Worm (Caenorhabditis elegans) whole organism, L3 larva: ENCODE measurements around the gene sid-3.

Experiments used
- R02D3.7 ChIP-seq: fragments of 150-350 bp; optimal IDR thresholded peaks from 2 replicates; lab custom pipeline; 2014; ENCODE audit warnings: missing biosample characterization, missing genetic modification characterization
- ZK546.5 ChIP-seq: sonication (generic microtip); optimal IDR thresholded peaks from 2 replicates; lab custom pipeline; 2017; ENCODE audit warnings: missing biosample characterization, missing genetic modification characterization
- aly-2 ChIP-seq: fragments of 150-350 bp; optimal IDR thresholded peaks from 2 replicates; lab custom pipeline; 2014; ENCODE audit warnings: missing biosample characterization, missing genetic modification characterization
- ama-1 ChIP-seq: fragments of 150-350 bp; optimal IDR thresholded peaks from 2 replicates; lab custom pipeline; 2018
- ceh-16 ChIP-seq: sonication (generic microtip); optimal IDR thresholded peaks from 2 replicates; lab custom pipeline; 2017; ENCODE audit warnings: missing biosample characterization, missing genetic modification characterization
- ceh-28 ChIP-seq: fragments of 150-350 bp; optimal IDR thresholded peaks from 2 replicates; lab custom pipeline; 2014; ENCODE audit warnings: missing biosample characterization, missing genetic modification reagents, missing genetic modification characterization
- ceh-82 ChIP-seq: fragments of 150-350 bp; optimal IDR thresholded peaks from 2 replicates; lab custom pipeline; 2014; ENCODE audit warnings: missing biosample characterization, missing genetic modification characterization
- ceh-9 ChIP-seq: sonication (generic microtip); optimal IDR thresholded peaks from 2 replicates; lab custom pipeline; 2018; ENCODE audit warnings: missing biosample characterization, missing genetic modification characterization
- daf-12 ChIP-seq: fragments of 150-350 bp; optimal IDR thresholded peaks from 2 replicates; lab custom pipeline; 2014; ENCODE audit warnings: missing biosample characterization, missing genetic modification reagents, missing genetic modification characterization
- egl-27 ChIP-seq: sonication (generic microtip); optimal IDR thresholded peaks from 4 replicates; lab custom pipeline; 2017; ENCODE audit warnings: missing biosample characterization, missing genetic modification reagents, missing genetic modification characterization
- egl-5 ChIP-seq: fragments of 150-350 bp; optimal IDR thresholded peaks from 2 replicates; lab custom pipeline; 2017; ENCODE audit warnings: missing biosample characterization, missing genetic modification reagents, missing genetic modification characterization, inconsistent platforms
- elt-1 ChIP-seq: fragments of 150-350 bp; optimal IDR thresholded peaks from 2 replicates; lab custom pipeline; 2014; ENCODE audit warnings: missing biosample characterization, missing genetic modification characterization
- elt-2 ChIP-seq: sonication (generic microtip); optimal IDR thresholded peaks from 2 replicates; lab custom pipeline; 2016; ENCODE audit warnings: missing genetic modification reagents, mild to moderate bottlenecking, missing genetic modification characterization, missing compliant biosample characterization
- elt-3 ChIP-seq, 3 experiments: fragments of 150-350 bp in 1 of 3; sonication (generic microtip) in 2 of 3; optimal IDR thresholded peaks; 2 replicates in 2 of 3; 4 replicates in 1 of 3; lab custom pipeline; 2014 to 2017; ENCODE audit warnings: missing biosample characterization in 3 of 3, missing genetic modification characterization in 3 of 3
- eor-1 ChIP-seq, 2 experiments: fragments of 150-350 bp; optimal IDR thresholded peaks; 2 replicates each; lab custom pipeline; 2014 to 2018; ENCODE audit warnings: missing biosample characterization in 2 of 2, missing genetic modification characterization in 2 of 2
- fkh-10 ChIP-seq: sonication (generic microtip); optimal IDR thresholded peaks from 2 replicates; lab custom pipeline; 2017; ENCODE audit warnings: missing biosample characterization, missing genetic modification reagents, missing genetic modification characterization
- fkh-2 ChIP-seq: fragments of 150-350 bp; optimal IDR thresholded peaks from 2 replicates; lab custom pipeline; 2014; ENCODE audit warnings: missing biosample characterization, missing genetic modification reagents, missing genetic modification characterization
- fos-1 ChIP-seq: fragments of 150-350 bp; optimal IDR thresholded peaks from 2 replicates; lab custom pipeline; 2014; ENCODE audit warnings: missing biosample characterization, missing genetic modification characterization
- hmg-11 ChIP-seq: sonication (generic microtip); optimal IDR thresholded peaks from 2 replicates; lab custom pipeline; 2016; ENCODE audit warnings: missing genetic modification characterization, missing compliant biosample characterization
- jun-1 ChIP-seq: fragments of 150-350 bp; optimal IDR thresholded peaks from 2 replicates; lab custom pipeline; 2014; ENCODE audit warnings: missing biosample characterization, missing genetic modification reagents, missing genetic modification characterization
- lin-15B ChIP-seq: fragments of 150-350 bp; optimal IDR thresholded peaks from 2 replicates; lab custom pipeline; 2014; ENCODE audit warnings: missing biosample characterization, missing genetic modification characterization
- lin-39 ChIP-seq: fragments of 150-350 bp; optimal IDR thresholded peaks from 2 replicates; lab custom pipeline; 2018; ENCODE audit warnings: missing biosample characterization, missing genetic modification reagents, missing genetic modification characterization
- lsy-12 ChIP-seq: sonication (generic microtip); optimal IDR thresholded peaks from 2 replicates; lab custom pipeline; 2016; ENCODE audit warnings: mild to moderate bottlenecking, missing genetic modification characterization, missing compliant biosample characterization
- mdl-1 ChIP-seq: fragments of 150-350 bp; optimal IDR thresholded peaks from 2 replicates; lab custom pipeline; 2014; ENCODE audit warnings: missing biosample characterization, missing genetic modification characterization
- mml-1 ChIP-seq: fragments of 150-350 bp; sonication (generic microtip); optimal IDR thresholded peaks from 3 replicates; lab custom pipeline; 2014; ENCODE audit warnings: missing biosample characterization, missing genetic modification characterization
- nfya-1 ChIP-seq: sonication (generic microtip); optimal IDR thresholded peaks from 2 replicates; lab custom pipeline; 2017; ENCODE audit warnings: missing genetic modification characterization, mild to moderate bottlenecking, missing compliant biosample characterization, antibody characterized with exemption, moderate library complexity; ENCODE audit not compliant: insufficient read depth
- nhr-11 ChIP-seq: fragments of 150-350 bp; optimal IDR thresholded peaks from 2 replicates; lab custom pipeline; 2014; ENCODE audit warnings: missing biosample characterization, missing genetic modification characterization
- nhr-12 ChIP-seq: fragments of 150-350 bp; optimal IDR thresholded peaks from 2 replicates; lab custom pipeline; 2014; ENCODE audit warnings: missing biosample characterization, missing genetic modification characterization
- nhr-23 ChIP-seq: fragments of 150-350 bp; optimal IDR thresholded peaks from 2 replicates; lab custom pipeline; 2014; ENCODE audit warnings: missing biosample characterization, missing genetic modification reagents, missing genetic modification characterization
- nhr-237 ChIP-seq: fragments of 150-350 bp; optimal IDR thresholded peaks from 2 replicates; lab custom pipeline; 2014; ENCODE audit warnings: missing biosample characterization, missing genetic modification characterization
- nhr-25 ChIP-seq: sonication (generic microtip); optimal IDR thresholded peaks from 2 replicates; lab custom pipeline; 2017; ENCODE audit warnings: missing biosample characterization, missing genetic modification characterization
- nhr-28 ChIP-seq: fragments of 150-350 bp; optimal IDR thresholded peaks from 2 replicates; lab custom pipeline; 2014; ENCODE audit warnings: missing biosample characterization, missing genetic modification characterization
- nhr-43 ChIP-seq: sonication (generic microtip); optimal IDR thresholded peaks from 2 replicates; lab custom pipeline; 2016; ENCODE audit warnings: mild to moderate bottlenecking, missing genetic modification characterization, missing compliant biosample characterization; ENCODE audit not compliant: poor library complexity, severe bottlenecking
- nhr-67 ChIP-seq: fragments of 150-350 bp; optimal IDR thresholded peaks from 2 replicates; lab custom pipeline; 2014; ENCODE audit warnings: missing biosample characterization, missing genetic modification characterization
- nhr-76 ChIP-seq: fragments of 150-350 bp; sonication (generic microtip); optimal IDR thresholded peaks from 5 replicates; lab custom pipeline; 2014; ENCODE audit warnings: missing biosample characterization, missing genetic modification characterization
- nhr-77 ChIP-seq: fragments of 150-350 bp; optimal IDR thresholded peaks from 2 replicates; lab custom pipeline; 2014; ENCODE audit warnings: missing biosample characterization, missing genetic modification characterization
- pha-4 ChIP-seq: fragments of 150-350 bp; optimal IDR thresholded peaks from 2 replicates; lab custom pipeline; 2014; ENCODE audit warnings: missing biosample characterization, missing genetic modification reagents, missing genetic modification characterization
- pqm-1 ChIP-seq: fragments of 150-350 bp; optimal IDR thresholded peaks from 2 replicates; lab custom pipeline; 2017; ENCODE audit warnings: missing biosample characterization, missing genetic modification characterization, inconsistent platforms
- sea-2 ChIP-seq: fragments of 150-350 bp; sonication (generic microtip); optimal IDR thresholded peaks from 4 replicates; lab custom pipeline; 2014; ENCODE audit warnings: missing biosample characterization, missing genetic modification reagents, missing genetic modification characterization
- skn-1 ChIP-seq: fragments of 150-350 bp; optimal IDR thresholded peaks from 2 replicates; lab custom pipeline; 2014; ENCODE audit warnings: missing biosample characterization, missing genetic modification characterization
- snpc-4 ChIP-seq: fragments of 150-350 bp; optimal IDR thresholded peaks from 2 replicates; lab custom pipeline; 2014; ENCODE audit warnings: missing biosample characterization, missing genetic modification characterization
- tbx-2 ChIP-seq: sonication (generic microtip); optimal IDR thresholded peaks from 2 replicates; lab custom pipeline; 2016; ENCODE audit warnings: mild to moderate bottlenecking, missing genetic modification characterization, missing compliant biosample characterization
- unc-39 ChIP-seq: sonication (generic microtip); optimal IDR thresholded peaks from 4 replicates; lab custom pipeline; 2017; ENCODE audit warnings: missing biosample characterization, missing genetic modification characterization
- unc-62 ChIP-seq: fragments of 150-350 bp; sonication (generic microtip); optimal IDR thresholded peaks from 4 replicates; lab custom pipeline; 2014; ENCODE audit warnings: missing biosample characterization, missing genetic modification reagents, missing genetic modification characterization
- zag-1 ChIP-seq: fragments of 150-350 bp; optimal IDR thresholded peaks from 2 replicates; lab custom pipeline; 2014; ENCODE audit warnings: missing biosample characterization, missing genetic modification characterization
- ztf-11 ChIP-seq: fragments of 150-350 bp; optimal IDR thresholded peaks from 2 replicates; lab custom pipeline; 2014; ENCODE audit warnings: missing biosample characterization, missing genetic modification characterization
- ztf-4 ChIP-seq: fragments of 150-350 bp; optimal IDR thresholded peaks from 2 replicates; lab custom pipeline; 2014; ENCODE audit warnings: missing biosample characterization, missing genetic modification characterization

The sid-3 gene

ce11 chrX:17181220-17181619 lies 5.0 kb upstream of the sid-3 start:
- TF ChIP-seq elt-2 (tag; lab: Kevin White, UChicago) (peak; percentile 31), hmg-11 (no peak), elt-3 (tag; optimal IDR thresholded peaks at IDR 0.05; lab: Kevin White, UChicago) (no peak), unc-39 (tag; lab: Kevin White, UChicago) (no peak), unc-62 (GFP tag; lab: Kevin White, UChicago) (no peak), nhr-11 (tag; lab: Kevin White, UChicago) (no peak), aly-2 (tag; lab: Kevin White, UChicago) (no peak), lin-39 (tag; lab: Kevin White, UChicago) (peak; percentile 30), daf-12 (tag; lab: Kevin White, UChicago) (no peak), nhr-12 (tag; lab: Kevin White, UChicago) (no peak), nhr-28 (tag; lab: Kevin White, UChicago) (no peak), skn-1 (tag; lab: Kevin White, UChicago) (peak; percentile 50), egl-5 (tag; lab: Kevin White, UChicago) (no peak), zag-1 (tag; lab: Kevin White, UChicago) (no peak), lsy-12 (tag; lab: Kevin White, UChicago) (no peak), nhr-25 (tag; lab: Kevin White, UChicago) (peak; percentile 61), ceh-28 (peak; percentile 59), ztf-11 (no peak), lin-15B (tag; lab: Kevin White, UChicago) (peak; percentile 0), R02D3.7 (peak; percentile 46), jun-1 (tag; lab: Kevin White, UChicago) (peak; percentile 76), nhr-237 (tag; lab: Kevin White, UChicago) (no peak), egl-27 (tag; lab: Kevin White, UChicago) (no peak), nhr-67 (no peak), pha-4 (tag; lab: Kevin White, UChicago) (peak; percentile 79), nhr-23 (peak; percentile 71), sea-2 (GFP tag; lab: Kevin White, UChicago) (no peak), ztf-4 (tag; lab: Kevin White, UChicago) (no peak), nhr-76 (tag; lab: Kevin White, UChicago) (no peak), pqm-1 (tag; lab: Kevin White, UChicago) (peak; percentile 19), mml-1 (no peak), nhr-43 (tag; lab: Kevin White, UChicago) (no peak), ceh-16 (tag; lab: Kevin White, UChicago) (no peak), ceh-9 (tag; lab: Kevin White, UChicago) (no peak), fkh-2 (tag; lab: Kevin White, UChicago) (no peak), ZK546.5 (tag; lab: Kevin White, UChicago) (no peak), tbx-2 (peak; percentile 56), mdl-1 (tag; lab: Kevin White, UChicago) (no peak), nhr-77 (tag; lab: Kevin White, UChicago) (peak; percentile 91), fkh-10 (no peak), snpc-4 (tag; lab: Kevin White, UChicago) (peak; percentile 75), ama-1 (lab: Kevin White, UChicago) (no peak), ceh-82 (peak; percentile 34), nfya-1 (peak; percentile 61), elt-1 (tag; lab: Kevin White, UChicago) (no peak), eor-1 (tag; optimal IDR thresholded peaks at IDR 0.05; lab: Kevin White, UChicago) (no peak), fos-1 (tag; lab: Kevin White, UChicago) (no peak)
